Worm (Caenorhabditis elegans) whole organism, L3 larva: ENCODE measurements around the gene F08F8.6.

Experiments used
- ZK546.5 ChIP-seq: sonication (generic microtip); optimal IDR thresholded peaks from 2 replicates; lab custom pipeline; 2017; ENCODE audit warnings: missing biosample characterization, missing genetic modification characterization
- ama-1 ChIP-seq: fragments of 150-350 bp; optimal IDR thresholded peaks from 2 replicates; lab custom pipeline; 2018
- ceh-28 ChIP-seq: fragments of 150-350 bp; optimal IDR thresholded peaks from 2 replicates; lab custom pipeline; 2014; ENCODE audit warnings: missing biosample characterization, missing genetic modification reagents, missing genetic modification characterization
- elt-1 ChIP-seq: fragments of 150-350 bp; optimal IDR thresholded peaks from 2 replicates; lab custom pipeline; 2014; ENCODE audit warnings: missing biosample characterization, missing genetic modification characterization
- elt-3 ChIP-seq, 3 experiments: fragments of 150-350 bp in 1 of 3; sonication (generic microtip) in 2 of 3; optimal IDR thresholded peaks; 2 replicates in 2 of 3; 4 replicates in 1 of 3; lab custom pipeline; 2014 to 2017; ENCODE audit warnings: missing biosample characterization in 3 of 3, missing genetic modification characterization in 3 of 3
- hmg-11 ChIP-seq: sonication (generic microtip); optimal IDR thresholded peaks from 2 replicates; lab custom pipeline; 2016; ENCODE audit warnings: missing genetic modification characterization, missing compliant biosample characterization
- mdl-1 ChIP-seq: fragments of 150-350 bp; optimal IDR thresholded peaks from 2 replicates; lab custom pipeline; 2014; ENCODE audit warnings: missing biosample characterization, missing genetic modification characterization
- nhr-11 ChIP-seq: fragments of 150-350 bp; optimal IDR thresholded peaks from 2 replicates; lab custom pipeline; 2014; ENCODE audit warnings: missing biosample characterization, missing genetic modification characterization
- nhr-12 ChIP-seq: fragments of 150-350 bp; optimal IDR thresholded peaks from 2 replicates; lab custom pipeline; 2014; ENCODE audit warnings: missing biosample characterization, missing genetic modification characterization
- nhr-25 ChIP-seq: sonication (generic microtip); optimal IDR thresholded peaks from 2 replicates; lab custom pipeline; 2017; ENCODE audit warnings: missing biosample characterization, missing genetic modification characterization
- nhr-76 ChIP-seq: fragments of 150-350 bp; sonication (generic microtip); optimal IDR thresholded peaks from 5 replicates; lab custom pipeline; 2014; ENCODE audit warnings: missing biosample characterization, missing genetic modification characterization
- pqm-1 ChIP-seq: fragments of 150-350 bp; optimal IDR thresholded peaks from 2 replicates; lab custom pipeline; 2017; ENCODE audit warnings: missing biosample characterization, missing genetic modification characterization, inconsistent platforms
- ztf-4 ChIP-seq: fragments of 150-350 bp; optimal IDR thresholded peaks from 2 replicates; lab custom pipeline; 2014; ENCODE audit warnings: missing biosample characterization, missing genetic modification characterization

ce11 chrIII:7299466-7299865 is 44.0 kb upstream of the F08F8.6 start, which contains the start of the genes B0361.14 and B0361.9:
- no peak for TF ChIP-seq elt-1 (tag; lab: Kevin White, UChicago)
- TF ChIP-seq hmg-11 (tag; lab: Kevin White, UChicago): no peak
- TF ChIP-seq ztf-4 (tag; lab: Kevin White, UChicago): no peak
- TF ChIP-seq nhr-12 (tag; lab: Kevin White, UChicago): no peak
- no peak for TF ChIP-seq ama-1 (lab: Kevin White, UChicago)
- no peak for TF ChIP-seq mdl-1 (tag; lab: Kevin White, UChicago)
- TF ChIP-seq ZK546.5: no peak
- peak; percentile 48 for TF ChIP-seq nhr-25 (tag; lab: Kevin White, UChicago)
- TF ChIP-seq nhr-76: no peak
- TF ChIP-seq elt-3 (tag; optimal IDR thresholded peaks at IDR 0.05; lab: Kevin White, UChicago): no peak
- no peak for TF ChIP-seq pqm-1 (tag; lab: Kevin White, UChicago)
- no peak for TF ChIP-seq nhr-11 (tag; lab: Kevin White, UChicago)
- no peak for TF ChIP-seq ceh-28 (tag; lab: Kevin White, UChicago)
